Worm (Caenorhabditis elegans): ENCODE results near the gene tat-6.

ce11 chrV:3112198-3112597, 16.7 kb upstream of the tat-6 start:
- TF ChIP-seq ztf-11 (tag; optimal IDR thresholded peaks at IDR 0.05): no peak
- TF ChIP-seq ztf-1 (GFP tag; conservative IDR thresholded peaks at IDR 0.05): no peak
- TF ChIP-seq ZK546.5 (tag; optimal IDR thresholded peaks at IDR 0.05): no peak
- no peak for TF ChIP-seq mab-5 (tag; optimal IDR thresholded peaks at IDR 0.05)
- TF ChIP-seq egl-27 (tag; optimal IDR thresholded peaks at IDR 0.05): no peak
- no peak for TF ChIP-seq nhr-77 (tag; optimal IDR thresholded peaks at IDR 0.05)
- no peak for TF ChIP-seq dmd-4 (tag; optimal IDR thresholded peaks at IDR 0.05)
- TF ChIP-seq aly-2 (tag; optimal IDR thresholded peaks at IDR 0.05): no peak
- TF ChIP-seq lin-11 (tag; optimal IDR thresholded peaks at IDR 0.05): no peak
- no peak for TF ChIP-seq nhr-12 (tag; optimal IDR thresholded peaks at IDR 0.05)
- no peak for TF ChIP-seq nhr-25 (tag; optimal IDR thresholded peaks at IDR 0.05)

Measured in whole organism, L2 larva.